Fruit fly (Drosophila melanogaster) whole organism, adult: ENCODE measurements around the gene CG10516.

ENCODE experiments used
- CG11617 ChIP-seq: fragments of 200-800 bp; sonication (Bioruptor generic); optimal IDR thresholded peaks from 2 replicates; lab custom pipeline; 2017; ENCODE audit warnings: mild to moderate bottlenecking, missing biosample characterization, missing genetic modification reagents, missing genetic modification characterization
- CG12768 ChIP-seq: fragments of 200-800 bp; sonication (Bioruptor generic); optimal IDR thresholded peaks from 2 replicates; lab custom pipeline; 2017; ENCODE audit warnings: missing biosample characterization, missing genetic modification characterization, mild to moderate bottlenecking, moderate library complexity, missing genetic modification reagents
- CG14711 ChIP-seq: fragments of 200-800 bp; sonication (Bioruptor generic); optimal IDR thresholded peaks from 2 replicates; lab custom pipeline; 2018; ENCODE audit warnings: missing biosample characterization, mild to moderate bottlenecking, missing genetic modification characterization, moderate library complexity
- CG1620 ChIP-seq: fragments of 200-800 bp; sonication (Bioruptor generic); optimal IDR thresholded peaks from 2 replicates; lab custom pipeline; 2016; ENCODE audit warnings: missing biosample characterization, missing genetic modification characterization
- CG33017 ChIP-seq: fragments of 200-800 bp; sonication (Bioruptor generic); optimal IDR thresholded peaks from 2 replicates; lab custom pipeline; 2018; ENCODE audit warnings: missing biosample characterization, mild to moderate bottlenecking, missing genetic modification characterization, moderate library complexity
- CG5204 ChIP-seq: fragments of 200-800 bp; sonication (Bioruptor generic); optimal IDR thresholded peaks from 2 replicates; lab custom pipeline; 2016; ENCODE audit warnings: missing biosample characterization, missing genetic modification characterization
- CG7045 ChIP-seq: fragments of 200-800 bp; sonication (Bioruptor generic); optimal IDR thresholded peaks from 2 replicates; lab custom pipeline; 2017; ENCODE audit warnings: missing biosample characterization, mild to moderate bottlenecking, missing genetic modification characterization
- CG7101 ChIP-seq: fragments of 200-800 bp; sonication (Bioruptor generic); optimal IDR thresholded peaks from 2 replicates; lab custom pipeline; 2018; ENCODE audit warnings: missing biosample characterization, mild to moderate bottlenecking, missing genetic modification characterization, moderate library complexity
- Clk ChIP-seq: fragments of 200-800 bp; sonication (Bioruptor generic); optimal IDR thresholded peaks from 2 replicates; lab custom pipeline; 2017; ENCODE audit warnings: missing biosample characterization, missing genetic modification characterization
- Crg-1 ChIP-seq: fragments of 200-800 bp; sonication (Bioruptor generic); optimal IDR thresholded peaks from 2 replicates; lab custom pipeline; 2016; ENCODE audit warnings: missing biosample characterization, missing genetic modification characterization
- Hr96 ChIP-seq: fragments of 200-800 bp; sonication (Bioruptor generic); optimal IDR thresholded peaks from 2 replicates; lab custom pipeline; 2016; ENCODE audit warnings: missing biosample characterization, missing genetic modification characterization
- Mnt ChIP-seq: fragments of 200-800 bp; sonication (Bioruptor generic); optimal IDR thresholded peaks from 2 replicates; lab custom pipeline; 2016; ENCODE audit warnings: missing biosample characterization, mild to moderate bottlenecking, missing genetic modification characterization
- bab1 ChIP-seq: fragments of 200-800 bp; sonication (Bioruptor generic); optimal IDR thresholded peaks from 3 replicates; lab custom pipeline; 2019; ENCODE audit warnings: missing biosample characterization, mild to moderate bottlenecking, missing genetic modification characterization, moderate library complexity
- cic ChIP-seq: fragments of 200-800 bp; sonication (Bioruptor generic); optimal IDR thresholded peaks from 2 replicates; lab custom pipeline; 2017; ENCODE audit warnings: missing biosample characterization, mild to moderate bottlenecking, missing genetic modification characterization, moderate library complexity
- cnc ChIP-seq, 2 experiments: fragments of >200 bp; optimal IDR thresholded peaks; 2 replicates each; lab custom pipeline; 2017
- kay ChIP-seq: fragments of 200-800 bp; sonication (Bioruptor generic); peaks from one replicate; lab custom pipeline; 2016; ENCODE audit warnings: missing biosample characterization, missing genetic modification characterization, borderline replicate concordance
- ovo ChIP-seq: fragments of 200-800 bp; sonication (Bioruptor generic); optimal IDR thresholded peaks from 2 replicates; lab custom pipeline; 2016; ENCODE audit warnings: missing biosample characterization, missing genetic modification characterization
- pad ChIP-seq: fragments of 200-800 bp; sonication (Bioruptor generic); optimal IDR thresholded peaks from 3 replicates; lab custom pipeline; 2017; ENCODE audit warnings: missing biosample characterization, missing genetic modification characterization, mild to moderate bottlenecking, moderate library complexity, missing genetic modification reagents
- tj ChIP-seq: fragments of 200-800 bp; sonication (Bioruptor generic); optimal IDR thresholded peaks from 3 replicates; lab custom pipeline; 2017; ENCODE audit warnings: missing biosample characterization, mild to moderate bottlenecking, missing genetic modification characterization, moderate library complexity
- toe ChIP-seq: fragments of 200-800 bp; sonication (Bioruptor generic); optimal IDR thresholded peaks from 2 replicates; lab custom pipeline; 2016; ENCODE audit warnings: missing biosample characterization, missing genetic modification characterization

Gene CG10516

dm6 chr3L:15987635-15988034 is 19.6 kb downstream of the CG10516 start, which contains the start of gene PolD1:
Gene PolD1, minus strand, starts transcription at chr3L:15987815.
- TF ChIP-seq tj (GFP tag; lab: Kevin White, UChicago) (no peak), CG12768 (GFP tag; lab: Kevin White, UChicago) (no peak), Hr96 (no peak)

dm6 chr3L:15988039-15988546 is 20.1 kb downstream of the CG10516 start, which contains the start of gene Hip14:
Gene Hip14, plus strand, starts transcription at chr3L:15988236.
- no peak for TF ChIP-seq Mnt (GFP tag; lab: Kevin White, UChicago)
- TF ChIP-seq CG5204, result no peak
- TF ChIP-seq tj (GFP tag; lab: Kevin White, UChicago), result no peak
- no peak for TF ChIP-seq ovo (GFP tag; lab: Kevin White, UChicago)
- no peak for TF ChIP-seq Hr96
- TF ChIP-seq CG1620 (GFP tag; lab: Kevin White, UChicago), result peak; percentile 25
- TF ChIP-seq CG12768 (GFP tag; lab: Kevin White, UChicago), result peak; percentile 65
- peak; percentile 16 for TF ChIP-seq cic (GFP tag; lab: Kevin White, UChicago)
- peak; percentile 16 for TF ChIP-seq CG33017 (tag; lab: Kevin White, UChicago)
- peak; percentile 95 for TF ChIP-seq pad (GFP tag; lab: Kevin White, UChicago)
- TF ChIP-seq CG14711, result peak; percentile 24
- no peak for TF ChIP-seq Clk
- TF ChIP-seq CG7045 (GFP tag; lab: Kevin White, UChicago), result peak; percentile 12
- TF ChIP-seq CG7101 (tag; lab: Kevin White, UChicago), result peak; percentile 58
- peak; percentile 11 for TF ChIP-seq bab1
- no peak for TF ChIP-seq toe (GFP tag; lab: Kevin White, UChicago)
- TF ChIP-seq kay (GFP tag; lab: Kevin White, UChicago), result no peak
- TF ChIP-seq Crg-1 (GFP tag; lab: Kevin White, UChicago), result peak; percentile 10
- TF ChIP-seq CG11617 (GFP tag; lab: Kevin White, UChicago), result peak; percentile 51
- no peak for TF ChIP-seq cnc (optimal IDR thresholded peaks at IDR 0.05; lab: Kevin White, UChicago)

dm6 chr3L:15996019-15996418 is 28.0 kb downstream of the CG10516 start:
- TF ChIP-seq kay (GFP tag; lab: Kevin White, UChicago) (no peak), cic (GFP tag; lab: Kevin White, UChicago) (no peak), Clk (no peak), pad (GFP tag; lab: Kevin White, UChicago) (no peak), bab1 (no peak), Mnt (GFP tag; lab: Kevin White, UChicago) (no peak), CG33017 (tag; lab: Kevin White, UChicago) (no peak), CG7045 (GFP tag; lab: Kevin White, UChicago) (no peak)

- TF ChIP-seq CG5204 (no peak), Crg-1 (GFP tag; lab: Kevin White, UChicago) (no peak), bab1 (no peak), Hr96 (no peak), toe (GFP tag; lab: Kevin White, UChicago) (no peak), CG7045 (GFP tag; lab: Kevin White, UChicago) (no peak), cnc (optimal IDR thresholded peaks at IDR 0.05; lab: Kevin White, UChicago) (no peak), Clk (no peak), CG7101 (tag; lab: Kevin White, UChicago) (no peak), ovo (GFP tag; lab: Kevin White, UChicago) (no peak), cic (GFP tag; lab: Kevin White, UChicago) (no peak)
These were observed 30.2 kb downstream of the CG10516 start for dm6 chr3L:15998217-15998616.

- TF ChIP-seq bab1, result no peak
- TF ChIP-seq toe (GFP tag; lab: Kevin White, UChicago), result no peak
- no peak for TF ChIP-seq CG1620 (GFP tag; lab: Kevin White, UChicago)
- TF ChIP-seq CG11617 (GFP tag; lab: Kevin White, UChicago), result no peak
- TF ChIP-seq cnc (optimal IDR thresholded peaks at IDR 0.05; lab: Kevin White, UChicago), result no peak
- TF ChIP-seq CG7045 (GFP tag; lab: Kevin White, UChicago), result no peak
- TF ChIP-seq pad (GFP tag; lab: Kevin White, UChicago), result no peak
- no peak for TF ChIP-seq CG7101 (tag; lab: Kevin White, UChicago)
- TF ChIP-seq Clk, result no peak
- TF ChIP-seq CG12768 (GFP tag; lab: Kevin White, UChicago), result no peak
- no peak for TF ChIP-seq Hr96
- TF ChIP-seq ovo (GFP tag; lab: Kevin White, UChicago), result no peak
- no peak for TF ChIP-seq CG33017 (tag; lab: Kevin White, UChicago)
- TF ChIP-seq tj (GFP tag; lab: Kevin White, UChicago), result no peak
- TF ChIP-seq Crg-1 (GFP tag; lab: Kevin White, UChicago), result no peak
- no peak for TF ChIP-seq Mnt (GFP tag; lab: Kevin White, UChicago)
- TF ChIP-seq kay (GFP tag; lab: Kevin White, UChicago), result no peak
- no peak for TF ChIP-seq CG5204
- no peak for TF ChIP-seq CG14711
- TF ChIP-seq cic (GFP tag; lab: Kevin White, UChicago), result no peak
These were observed 31.5 kb downstream of the CG10516 start for dm6 chr3L:15999358-16000005.

- TF ChIP-seq kay (GFP tag; lab: Kevin White, UChicago) (no peak), Mnt (GFP tag; lab: Kevin White, UChicago) (peak; percentile 57), CG7101 (tag; lab: Kevin White, UChicago) (peak; percentile 89), CG12768 (GFP tag; lab: Kevin White, UChicago) (peak; percentile 91), pad (GFP tag; lab: Kevin White, UChicago) (peak; percentile 59), cnc (optimal IDR thresholded peaks at IDR 0.05; lab: Kevin White, UChicago) (no peak), CG33017 (tag; lab: Kevin White, UChicago) (peak; percentile 93), bab1 (peak; percentile 45), CG1620 (GFP tag; lab: Kevin White, UChicago) (peak; percentile 47), Hr96 (peak; percentile 90), CG7045 (GFP tag; lab: Kevin White, UChicago) (peak; percentile 86), CG11617 (GFP tag; lab: Kevin White, UChicago) (peak; percentile 80), tj (GFP tag; lab: Kevin White, UChicago) (peak; percentile 50), CG14711 (peak; percentile 79), toe (GFP tag; lab: Kevin White, UChicago) (peak; percentile 89), Clk (peak; percentile 57), cic (GFP tag; lab: Kevin White, UChicago) (peak; percentile 77), ovo (GFP tag; lab: Kevin White, UChicago) (peak; percentile 75), Crg-1 (GFP tag; lab: Kevin White, UChicago) (peak; percentile 57), CG5204 (peak; percentile 94)
These were observed 33.2 kb downstream of the CG10516 start for dm6 chr3L:16001164-16001679.
